Worm (Caenorhabditis elegans): ENCODE measurements around the gene ccz-1.

DNA sequence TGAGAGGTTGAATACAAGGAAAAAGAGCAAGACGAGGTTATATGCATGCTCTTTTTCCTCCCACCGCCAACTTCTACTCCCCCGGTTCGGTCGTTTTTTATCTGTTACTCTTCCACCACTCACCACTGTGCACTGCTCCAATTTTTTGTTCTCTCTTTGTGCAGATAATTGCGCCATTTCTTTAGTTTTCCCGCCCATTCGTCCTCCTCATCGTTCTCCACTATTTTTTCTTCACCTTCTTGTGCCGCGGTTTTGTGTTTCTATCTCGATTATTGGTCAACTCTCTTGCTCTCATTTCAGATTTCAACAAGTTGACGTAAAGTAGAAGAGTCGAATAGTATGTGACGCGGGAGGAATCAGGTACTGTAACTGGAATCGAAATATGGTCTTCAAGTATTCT lies 10.9 kb downstream of the ccz-1 start, which contains the start of gene T01D3.1:
- TF ChIP-seq ceh-36 (tag; optimal IDR thresholded peaks at IDR 0.05) (no peak), ceh-13 (GFP tag; optimal IDR thresholded peaks at IDR 0.05) (no peak), flt-1 (GFP tag; IDR thresholded peaks at IDR 0.05) (no peak), tbx-11 (GFP tag; IDR thresholded peaks at IDR 0.05) (no peak), aly-1 (tag; optimal IDR thresholded peaks at IDR 0.05) (no peak), hnd-1 (tag; optimal IDR thresholded peaks at IDR 0.05) (no peak)

All from whole organism, early embryonic.